Worm (Caenorhabditis elegans): ENCODE results near the gene dmsr-7.

- no peak for TF ChIP-seq R02D3.7 (tag; optimal IDR thresholded peaks at IDR 0.05)
- TF ChIP-seq ama-1 (optimal IDR thresholded peaks at IDR 0.05): no peak
- no peak for TF ChIP-seq nhr-77 (tag; optimal IDR thresholded peaks at IDR 0.05)
- no peak for TF ChIP-seq nhr-28 (tag; optimal IDR thresholded peaks at IDR 0.05)
- TF ChIP-seq sea-2 (GFP tag; optimal IDR thresholded peaks at IDR 0.05): no peak
Observed at ce11 chrV:5372118-5372517, 33.0 kb upstream of the dmsr-7 start, which contains the start of gene C35A11.3.
